Fruit fly (Drosophila melanogaster): ENCODE measurements around the gene CAH16.

CAH16 gene

DNA sequence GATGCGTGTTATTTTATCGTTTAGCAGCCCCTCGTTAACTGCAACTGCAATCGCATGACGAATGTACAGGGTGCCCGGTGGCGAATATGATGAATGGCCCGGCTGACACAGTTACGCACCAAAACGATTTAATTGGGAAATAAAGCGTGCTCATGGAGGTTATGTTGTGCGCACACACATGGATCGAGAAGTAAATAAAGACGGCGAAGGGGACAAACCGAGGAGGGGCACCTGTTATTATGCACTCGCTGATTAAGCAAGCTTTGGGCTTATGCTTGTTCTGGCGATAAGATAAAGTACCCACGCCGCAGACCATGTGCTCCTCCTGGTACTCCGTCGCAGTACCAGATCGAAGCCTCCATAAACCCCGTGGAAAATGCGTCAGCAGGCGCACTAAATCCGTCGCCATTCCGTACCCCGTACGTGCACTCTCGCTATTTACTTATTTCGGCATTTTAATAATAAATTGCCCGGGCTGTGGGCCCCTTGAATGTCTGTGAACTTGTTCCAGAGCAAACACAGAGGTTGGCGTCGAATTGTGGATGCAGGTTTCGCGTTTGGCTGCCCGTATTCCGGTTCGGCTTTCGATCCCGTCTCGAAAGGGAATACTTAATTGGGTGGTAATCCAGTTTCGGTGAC lies 34.9 kb upstream of the CAH16 start (continued):
- TF ChIP-seq CG34406 (GFP tag; optimal IDR thresholded peaks at IDR 0.05) (peak; percentile 84), Eip75B (GFP tag; optimal IDR thresholded peaks at IDR 0.05) (peak; percentile 80), CG8119 (GFP tag; IDR thresholded peaks at IDR 0.05) (peak; percentile 67; the same call in 2 of the 3 replicates), CG15336 (GFP tag; IDR thresholded peaks at IDR 0.05) (peak; percentile 70), Hr38 (GFP tag; optimal IDR thresholded peaks at IDR 0.05) (no peak), CG3919 (GFP tag; optimal IDR thresholded peaks at IDR 0.05) (no peak), CG8319 (GFP tag; optimal IDR thresholded peaks at IDR 0.05) (peak; percentile 52), pdm3 (GFP tag; optimal IDR thresholded peaks at IDR 0.05) (no peak), CG6163 (GFP tag; IDR thresholded peaks at IDR 0.05) (peak; percentile 69; the same call in 2 of the 3 replicates)

DNA sequence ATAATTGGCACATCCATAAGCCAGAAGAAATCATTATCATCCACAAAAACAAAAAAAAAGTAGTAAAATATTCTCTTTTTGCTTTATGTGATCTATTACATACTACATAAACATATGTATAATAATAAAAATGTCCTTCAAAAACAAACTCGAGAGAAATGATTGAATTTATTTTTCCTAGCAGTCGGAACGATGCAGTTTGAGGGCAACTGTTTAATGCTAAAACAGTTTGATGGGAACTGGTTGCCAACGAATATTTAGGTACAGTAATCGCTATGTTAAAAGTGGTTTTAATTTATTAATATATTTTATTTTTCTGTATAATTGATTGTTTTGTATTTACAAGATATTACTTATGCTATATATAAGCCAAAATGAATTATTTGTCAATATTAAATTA lies 28.9 kb upstream of the CAH16 start:
- no peak for TF ChIP-seq CG4318 (GFP tag; optimal IDR thresholded peaks at IDR 0.05)

DNA sequence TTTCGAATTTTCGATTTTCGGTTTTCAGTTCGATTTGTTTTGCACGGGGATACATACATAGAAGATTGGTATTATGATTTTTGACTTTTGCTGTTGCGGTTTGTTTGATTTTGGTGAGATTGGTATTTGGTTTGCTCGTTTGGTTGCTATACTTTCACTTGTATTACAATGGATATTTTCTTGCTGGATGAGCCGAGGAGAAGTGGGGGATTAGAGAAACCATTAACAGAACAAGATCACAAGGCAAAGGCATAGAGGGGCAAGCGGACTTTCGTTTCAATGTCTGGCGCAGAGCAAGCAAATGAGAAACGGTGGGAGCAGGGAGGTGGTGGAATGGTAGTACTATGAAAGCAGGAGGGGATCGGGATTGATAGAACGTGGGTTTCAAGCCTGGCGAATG lies 27.8 kb upstream of the CAH16 start, which contains the start of gene CG15563:
CG15563 (minus strand) TSS at position 101 of the 400 bp plus-strand sequence.
- no peak for TF ChIP-seq CG11902 (GFP tag; optimal IDR thresholded peaks at IDR 0.05)

DNA sequence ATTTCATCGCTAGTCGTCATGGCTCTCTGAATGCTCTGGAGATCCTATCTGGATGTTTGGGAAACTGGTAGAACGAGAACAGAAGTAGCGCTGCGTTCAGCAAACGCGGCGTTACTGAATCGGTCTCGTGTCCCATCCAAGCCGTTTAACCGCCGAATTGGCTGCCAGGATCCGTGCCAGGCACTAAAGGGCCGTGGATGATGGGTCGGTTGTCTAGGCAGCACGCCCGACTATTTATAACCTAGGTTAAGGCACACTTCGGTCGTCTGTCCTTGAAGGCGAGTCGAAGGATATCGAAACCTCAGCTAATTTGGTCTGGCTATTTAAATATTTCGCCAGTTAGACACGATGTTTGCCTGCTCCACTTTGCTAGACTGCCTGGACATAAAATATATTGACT lies 24.8 kb upstream of the CAH16 start, which contains the start of gene CG15564:
CG15564 (minus strand) TSS at position 101 of the 400 bp plus-strand sequence.
- no peak for TF ChIP-seq Eip75B (GFP tag; optimal IDR thresholded peaks at IDR 0.05)
- no peak for TF ChIP-seq Hr38 (GFP tag; optimal IDR thresholded peaks at IDR 0.05)

DNA sequence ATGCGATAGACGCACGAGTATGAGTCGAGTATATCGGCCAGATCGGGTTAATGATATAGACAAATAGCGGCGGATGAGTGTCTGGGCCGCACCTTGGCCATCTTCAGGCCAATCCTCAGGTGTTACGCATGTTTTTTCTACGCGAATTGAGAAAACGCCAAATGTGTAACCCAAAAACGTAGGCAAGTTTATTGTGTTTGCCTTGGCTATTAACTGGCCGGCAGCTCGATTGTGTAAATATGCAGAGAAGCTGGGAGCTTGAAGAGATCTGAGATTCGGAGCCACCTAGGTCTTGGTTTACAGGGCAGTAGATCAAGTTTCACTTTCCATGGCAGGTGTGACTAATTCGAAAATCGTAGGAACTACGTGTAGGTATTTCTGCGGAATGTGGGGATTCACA lies 20.0 kb upstream of the CAH16 start:
- no peak for TF ChIP-seq salr (GFP tag; optimal IDR thresholded peaks at IDR 0.05)
- peak; percentile 39 for TF ChIP-seq fkh (GFP tag; optimal IDR thresholded peaks at IDR 0.05)

DNA sequence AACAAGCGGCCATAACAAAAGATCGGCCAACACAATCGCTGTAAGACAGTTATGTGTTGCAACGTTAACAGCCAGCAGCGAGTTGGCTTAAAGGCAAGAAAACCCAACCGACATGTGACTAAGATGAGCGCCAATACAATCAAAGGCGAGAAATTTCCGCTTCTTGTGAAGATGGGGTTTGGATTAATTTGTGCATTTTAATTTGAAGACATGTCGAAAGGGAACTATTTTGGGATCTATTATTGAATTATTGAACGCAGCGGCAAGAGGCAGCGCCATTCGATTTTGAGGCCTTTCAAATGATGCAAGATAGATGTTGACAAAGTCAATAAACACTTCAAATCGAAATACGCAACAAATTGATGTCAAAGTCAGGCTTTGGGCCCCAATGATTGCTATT lies 18.9 kb upstream of the CAH16 start:
- TF ChIP-seq CG4318 (GFP tag; optimal IDR thresholded peaks at IDR 0.05) (no peak), fkh (GFP tag; optimal IDR thresholded peaks at IDR 0.05) (no peak), Hr39 (GFP tag; optimal IDR thresholded peaks at IDR 0.05) (no peak), CG11902 (GFP tag; optimal IDR thresholded peaks at IDR 0.05) (no peak)

DNA sequence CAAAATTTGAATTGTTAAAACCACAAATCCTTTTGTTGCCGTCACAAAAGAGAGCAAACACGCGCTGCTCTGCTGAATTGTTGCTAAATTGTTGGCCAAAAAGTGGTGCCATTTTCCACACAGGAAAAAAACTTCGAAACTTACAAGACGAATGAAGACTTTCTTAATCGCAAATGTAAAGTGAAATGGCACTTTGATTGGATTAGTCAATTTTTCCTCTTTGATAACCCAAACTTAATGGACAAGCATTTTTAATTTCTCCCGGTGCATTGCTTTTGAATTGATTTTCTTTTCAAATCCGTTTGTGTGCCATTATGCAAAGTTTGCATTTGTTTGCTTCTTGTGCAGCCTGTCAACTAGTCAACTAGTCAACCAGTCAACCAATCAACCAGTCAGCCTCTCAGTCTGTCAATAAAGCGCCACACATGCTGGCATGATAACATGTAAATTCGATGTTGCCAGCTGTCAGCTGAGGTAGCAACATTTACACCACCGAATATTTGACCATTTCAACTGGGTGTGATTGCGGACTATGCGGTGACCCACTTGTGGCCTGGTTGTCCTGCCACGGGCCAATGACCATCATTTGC lies 16.9 kb upstream of the CAH16 start:
- TF ChIP-seq net (GFP tag; optimal IDR thresholded peaks at IDR 0.05) (peak; percentile 34), fkh (GFP tag; optimal IDR thresholded peaks at IDR 0.05) (no peak), vri (GFP tag; optimal IDR thresholded peaks at IDR 0.05) (no peak), CG32006 (GFP tag; optimal IDR thresholded peaks at IDR 0.05) (peak; percentile 73), CG10631 (GFP tag; optimal IDR thresholded peaks at IDR 0.05) (no peak), OdsH (GFP tag; optimal IDR thresholded peaks at IDR 0.05) (peak; percentile 47), fd85E (GFP tag; optimal IDR thresholded peaks at IDR 0.05) (no peak), pdm3 (GFP tag; optimal IDR thresholded peaks at IDR 0.05) (peak; percentile 48), CG11902 (GFP tag; optimal IDR thresholded peaks at IDR 0.05) (no peak), CG15336 (GFP tag; IDR thresholded peaks at IDR 0.05) (peak; percentile 82), CG16779 (tag; optimal IDR thresholded peaks at IDR 0.05) (no peak), CG6276 (GFP tag; optimal IDR thresholded peaks at IDR 0.05) (peak; percentile 37), eg (GFP tag; IDR thresholded peaks at IDR 0.05) (peak; percentile 83), CG4318 (GFP tag; optimal IDR thresholded peaks at IDR 0.05) (peak; percentile 44), CG9139 (GFP tag; optimal IDR thresholded peaks at IDR 0.05) (no peak), Lpt (GFP tag; optimal IDR thresholded peaks at IDR 0.05) (peak; percentile 55), CG11294 (GFP tag; IDR thresholded peaks at IDR 0.05) (0 out of 2 replicates have a peak, but pooled peaks have one; percentile 6), CG34406 (GFP tag; optimal IDR thresholded peaks at IDR 0.05) (no peak), Sox102F (GFP tag; optimal IDR thresholded peaks at IDR 0.05) (no peak), Hr4 (GFP tag; optimal IDR thresholded peaks at IDR 0.05) (peak; percentile 80), CG3032 (tag; optimal IDR thresholded peaks at IDR 0.05) (no peak), CG3919 (GFP tag; optimal IDR thresholded peaks at IDR 0.05) (peak; percentile 29), topi (GFP tag; optimal IDR thresholded peaks at IDR 0.05) (no peak), Gug (GFP tag; IDR thresholded peaks at IDR 0.05) (peak; percentile 29; the same call in 1 of the 2 replicates), Smox (GFP tag; optimal IDR thresholded peaks at IDR 0.05) (no peak), salr (GFP tag; optimal IDR thresholded peaks at IDR 0.05) (no peak), dsx (GFP tag; optimal IDR thresholded peaks at IDR 0.05; ENCODE audit: poor library complexity, severe bottlenecking) (no peak), ss (GFP tag; optimal IDR thresholded peaks at IDR 0.05) (no peak), dac (GFP tag; optimal IDR thresholded peaks at IDR 0.05) (peak; percentile 46), CG6163 (GFP tag; IDR thresholded peaks at IDR 0.05) (peak; percentile 63), achi (GFP tag; optimal IDR thresholded peaks at IDR 0.05) (peak; percentile 11)
